Fruit fly (Drosophila melanogaster) whole organism, embryonic: ENCODE measurements around the gene CG5355.

Experiments
- Adf1 ChIP-seq: fragments of 200-800 bp; sonication (Bioruptor generic); IDR thresholded peaks from 2 replicates; pipeline ENCODE4 v1.3.6; 2022; ENCODE audit warnings: missing biosample characterization, missing genetic modification characterization
- BEAF-32 ChIP-seq: fragments of 200-800 bp; sonication (Bioruptor generic); optimal IDR thresholded peaks from 3 replicates; lab custom pipeline; 2017; ENCODE audit warnings: missing biosample characterization, missing genetic modification characterization, mild to moderate bottlenecking, moderate library complexity, missing genetic modification reagents
- Bteb2 ChIP-seq: fragments of 200-800 bp; sonication (Bioruptor generic); optimal IDR thresholded peaks from 2 replicates; lab custom pipeline; 2016; ENCODE audit warnings: missing biosample characterization, missing genetic modification characterization
- CG10147 ChIP-seq: fragments of 200-800 bp; sonication (Bioruptor generic); optimal IDR thresholded peaks from 2 replicates; lab custom pipeline; 2019; ENCODE audit warnings: missing biosample characterization, mild to moderate bottlenecking, missing genetic modification characterization, moderate library complexity
- CG10565 ChIP-seq: fragments of 200-800 bp; sonication (Bioruptor generic); optimal IDR thresholded peaks from 3 replicates; lab custom pipeline; 2016; ENCODE audit warnings: missing biosample characterization, mild to moderate bottlenecking, missing genetic modification characterization
- CG12769 ChIP-seq: fragments of 200-800 bp; sonication (Bioruptor generic); optimal IDR thresholded peaks from 2 replicates; lab custom pipeline; 2019; ENCODE audit warnings: missing biosample characterization, mild to moderate bottlenecking, missing genetic modification characterization, moderate library complexity
- CG14014 ChIP-seq: fragments of 200-800 bp; sonication (Bioruptor generic); IDR thresholded peaks from 2 replicates; pipeline ENCODE4 v1.3.6; 2022; ENCODE audit warnings: missing biosample characterization, missing genetic modification characterization
- CG15011 ChIP-seq: fragments of 200-800 bp; sonication (Bioruptor generic); optimal IDR thresholded peaks from 3 replicates; lab custom pipeline; 2018; ENCODE audit warnings: missing biosample characterization, mild to moderate bottlenecking, missing genetic modification characterization
- CG18262 ChIP-seq: fragments of 200-800 bp; optimal IDR thresholded peaks from 3 replicates; lab custom pipeline; 2019; ENCODE audit warnings: missing biosample characterization, mild to moderate bottlenecking, missing genetic modification characterization, moderate library complexity
- CG18476 ChIP-seq: fragments of 200-800 bp; sonication (Bioruptor generic); optimal IDR thresholded peaks from 2 replicates; lab custom pipeline; 2016; ENCODE audit warnings: missing biosample characterization, mild to moderate bottlenecking, missing genetic modification characterization
- CG2129 ChIP-seq: fragments of 200-800 bp; sonication (Bioruptor generic); IDR thresholded peaks from 2 replicates; pipeline ENCODE4 v1.3.6; 2022; ENCODE audit warnings: missing biosample characterization, missing genetic modification characterization; ENCODE audit not compliant: partially characterized antibody
- CG2199 ChIP-seq: fragments of 200-800 bp; sonication (Bioruptor generic); IDR thresholded peaks from 3 replicates; pipeline ENCODE4 v1.3.6; 2022; ENCODE audit warnings: missing biosample characterization, missing genetic modification characterization
- CG2202 ChIP-seq: fragments of 200-800 bp; sonication (Bioruptor generic); optimal IDR thresholded peaks from 2 replicates; lab custom pipeline; 2018; ENCODE audit warnings: missing biosample characterization, mild to moderate bottlenecking, missing genetic modification characterization
- CG30431 ChIP-seq: fragments of 200-800 bp; sonication (Bioruptor generic); optimal IDR thresholded peaks from 2 replicates; lab custom pipeline; 2017; ENCODE audit warnings: missing biosample characterization, missing genetic modification characterization
- CG3163 ChIP-seq: fragments of 200-800 bp; sonication (Bioruptor generic); optimal IDR thresholded peaks from 3 replicates; lab custom pipeline; 2016; ENCODE audit warnings: missing biosample characterization, missing genetic modification characterization
- CG32767 ChIP-seq: fragments of 200-800 bp; sonication (Bioruptor generic); IDR thresholded peaks from 2 replicates; pipeline ENCODE4 v1.3.6; 2022; ENCODE audit warnings: missing biosample characterization, missing genetic modification characterization
- CG34376 ChIP-seq: fragments of 200-800 bp; sonication (Bioruptor generic); optimal IDR thresholded peaks from 2 replicates; lab custom pipeline; 2018; ENCODE audit warnings: missing biosample characterization, mild to moderate bottlenecking, missing genetic modification characterization
- CG34422 ChIP-seq: fragments of 200-800 bp; sonication (Bioruptor generic); IDR thresholded peaks from 3 replicates; pipeline ENCODE4 v1.3.6; 2022; ENCODE audit warnings: missing biosample characterization, missing genetic modification characterization
- CG3995 ChIP-seq: fragments of 200-800 bp; sonication (Bioruptor generic); optimal IDR thresholded peaks from 3 replicates; lab custom pipeline; 2016; ENCODE audit warnings: missing biosample characterization, missing genetic modification characterization
- CG4282 ChIP-seq: fragments of 200-800 bp; sonication (Bioruptor generic); optimal IDR thresholded peaks from 2 replicates; lab custom pipeline; 2016; ENCODE audit warnings: missing biosample characterization, missing genetic modification characterization
- CG6254 ChIP-seq: fragments of 200-800 bp; sonication (Bioruptor generic); optimal IDR thresholded peaks from 3 replicates; lab custom pipeline; 2017; ENCODE audit warnings: mild to moderate bottlenecking, missing biosample characterization, missing genetic modification reagents, missing genetic modification characterization
- CG6654 ChIP-seq: fragments of 200-800 bp; sonication (Bioruptor generic); optimal IDR thresholded peaks from 2 replicates; lab custom pipeline; 2017; ENCODE audit warnings: missing biosample characterization, mild to moderate bottlenecking, missing genetic modification characterization
- CG6813 ChIP-seq: fragments of 200-800 bp; sonication (Bioruptor generic); optimal IDR thresholded peaks from 2 replicates; lab custom pipeline; 2017; ENCODE audit warnings: missing biosample characterization, missing genetic modification characterization, mild to moderate bottlenecking, moderate library complexity, missing genetic modification reagents
- CG7357 ChIP-seq: fragments of 200-800 bp; sonication (Bioruptor generic); IDR thresholded peaks from 3 replicates; pipeline ENCODE4 v1.3.6; 2022; ENCODE audit warnings: missing biosample characterization, missing genetic modification characterization
- CG7786 ChIP-seq: fragments of 200-800 bp; sonication (Bioruptor generic); optimal IDR thresholded peaks from 2 replicates; lab custom pipeline; 2016; ENCODE audit warnings: missing biosample characterization, missing genetic modification characterization
- CG7987 ChIP-seq: fragments of 200-800 bp; sonication (Bioruptor generic); optimal IDR thresholded peaks from 2 replicates; lab custom pipeline; 2018; ENCODE audit warnings: missing biosample characterization, mild to moderate bottlenecking, missing genetic modification characterization, moderate library complexity
- CG8924 ChIP-seq: fragments of 200-800 bp; optimal IDR thresholded peaks from 3 replicates; lab custom pipeline; 2019; ENCODE audit warnings: missing biosample characterization, mild to moderate bottlenecking, missing genetic modification characterization, moderate library complexity
- CG9727 ChIP-seq: fragments of 200-800 bp; sonication (Bioruptor generic); optimal IDR thresholded peaks from 3 replicates; lab custom pipeline; 2017; ENCODE audit warnings: missing biosample characterization, mild to moderate bottlenecking, missing genetic modification characterization
- Fer3 ChIP-seq: fragments of 200-800 bp; sonication (Bioruptor generic); optimal IDR thresholded peaks from 2 replicates; lab custom pipeline; 2018; ENCODE audit warnings: missing biosample characterization, mild to moderate bottlenecking, missing genetic modification characterization, moderate library complexity
- HLH4C ChIP-seq: fragments of 200-800 bp; sonication (Bioruptor generic); IDR thresholded peaks from 3 replicates; pipeline ENCODE4 v1.3.6; 2022; ENCODE audit warnings: missing biosample characterization, missing genetic modification characterization; ENCODE audit not compliant: partially characterized antibody
- HLH54F ChIP-seq: fragments of 200-800 bp; sonication (Bioruptor generic); optimal IDR thresholded peaks from 3 replicates; lab custom pipeline; 2016; ENCODE audit warnings: missing biosample characterization, missing genetic modification characterization
- Hmr ChIP-seq: fragments of 200-800 bp; sonication (Bioruptor generic); optimal IDR thresholded peaks from 3 replicates; lab custom pipeline; 2017; ENCODE audit warnings: mild to moderate bottlenecking, missing biosample characterization, missing genetic modification reagents, missing genetic modification characterization
- Lim3 ChIP-seq: fragments of 200-800 bp; sonication (Bioruptor generic); IDR thresholded peaks from 2 replicates; pipeline ENCODE4 v1.3.6; 2022; ENCODE audit warnings: missing biosample characterization, missing genetic modification characterization
- Max ChIP-seq: fragments of 200-800 bp; sonication (Bioruptor generic); optimal IDR thresholded peaks from 2 replicates; lab custom pipeline; 2016; ENCODE audit warnings: missing biosample characterization, mild to moderate bottlenecking, missing genetic modification characterization
- Neu2 ChIP-seq: fragments of 200-800 bp; sonication (Bioruptor generic); optimal IDR thresholded peaks from 3 replicates; lab custom pipeline; 2016; ENCODE audit warnings: missing biosample characterization, missing genetic modification characterization, borderline replicate concordance
- Sox100B ChIP-seq: fragments of 200-800 bp; sonication (Bioruptor generic); optimal IDR thresholded peaks from 3 replicates; lab custom pipeline; 2018; ENCODE audit warnings: missing biosample characterization, mild to moderate bottlenecking, missing genetic modification characterization
- Sry-β ChIP-seq: fragments of 200-800 bp; sonication (Bioruptor generic); optimal IDR thresholded peaks from 2 replicates; lab custom pipeline; 2018; ENCODE audit warnings: missing biosample characterization, mild to moderate bottlenecking, missing genetic modification characterization, moderate library complexity
- chinmo ChIP-seq: fragments of 200-800 bp; sonication (Bioruptor generic); IDR thresholded peaks from 4 replicates; pipeline ENCODE4 v1.3.6; 2022; ENCODE audit warnings: missing biosample characterization, missing genetic modification characterization; ENCODE audit not compliant: partially characterized antibody
- gem ChIP-seq: fragments of 200-800 bp; sonication (Bioruptor generic); optimal IDR thresholded peaks from 2 replicates; lab custom pipeline; 2019; ENCODE audit warnings: missing biosample characterization, mild to moderate bottlenecking, missing genetic modification characterization, moderate library complexity
- gro ChIP-seq: fragments of 200-800 bp; sonication (Bioruptor generic); optimal IDR thresholded peaks from 2 replicates; lab custom pipeline; 2016; ENCODE audit warnings: missing biosample characterization, missing genetic modification characterization
- kni ChIP-seq: fragments of 200-800 bp; sonication (Bioruptor generic); optimal IDR thresholded peaks from 3 replicates; lab custom pipeline; 2017; ENCODE audit warnings: mild to moderate bottlenecking, missing biosample characterization, missing genetic modification reagents, missing genetic modification characterization
- lbe ChIP-seq: fragments of 200-800 bp; sonication (Bioruptor generic); optimal IDR thresholded peaks from 2 replicates; lab custom pipeline; 2016; ENCODE audit warnings: missing biosample characterization, mild to moderate bottlenecking, missing genetic modification characterization
- lmd ChIP-seq: fragments of 200-800 bp; sonication (Bioruptor generic); IDR thresholded peaks from 2 replicates; pipeline ENCODE4 v1.3.6; 2022; ENCODE audit warnings: missing biosample characterization, missing genetic modification characterization
- lola ChIP-seq, 3 experiments: fragments of >200 bp in 2 of 3; fragments of 200-800 bp in 1 of 3; sonication (Bioruptor generic) in 1 of 3; optimal IDR thresholded peaks; 2 replicates each; lab custom pipeline; 2017 to 2019; ENCODE audit warnings: missing biosample characterization in 3 of 3, missing genetic modification characterization in 3 of 3, mild to moderate bottlenecking in 1 of 3, moderate library complexity in 1 of 3
- sisA ChIP-seq: fragments of 200-800 bp; sonication (Bioruptor generic); IDR thresholded peaks from 2 replicates; pipeline ENCODE4 v1.3.6; 2022; ENCODE audit warnings: missing biosample characterization, missing genetic modification characterization
- slou ChIP-seq: fragments of 200-800 bp; sonication (Bioruptor generic); optimal IDR thresholded peaks from 3 replicates; lab custom pipeline; 2016; ENCODE audit warnings: missing biosample characterization, missing genetic modification characterization
- sqz ChIP-seq: fragments of 200-800 bp; sonication (Bioruptor generic); optimal IDR thresholded peaks from 3 replicates; lab custom pipeline; 2018; ENCODE audit warnings: missing biosample characterization, mild to moderate bottlenecking, missing genetic modification characterization
- tio ChIP-seq: fragments of 200-800 bp; sonication (Bioruptor generic); optimal IDR thresholded peaks from 2 replicates; lab custom pipeline; 2017; ENCODE audit warnings: missing biosample characterization, missing genetic modification characterization, inconsistent platforms
- usp ChIP-seq: fragments of >200 bp; optimal IDR thresholded peaks from 2 replicates; lab custom pipeline; 2017; ENCODE audit warnings: missing biosample characterization, missing genetic modification characterization
- wor ChIP-seq: fragments of 200-800 bp; sonication (Bioruptor generic); IDR thresholded peaks from 2 replicates; pipeline ENCODE4 v1.3.6; 2022; ENCODE audit warnings: missing biosample characterization, missing genetic modification characterization

CG5355 gene

dm6 chr2L:10408122-10408576 is 5.1 kb downstream of the CG5355 start, which contains the start of the genes Ip259 and RpS27A (continued):
- TF ChIP-seq CG6813 (peak; percentile 83), kni (GFP tag; lab: Kevin White, UChicago) (no peak), BEAF-32 (GFP tag; lab: Kevin White, UChicago) (peak; percentile 40), Adf1 (GFP tag; lab: Robert Waterston, UW) (peak; percentile 37), CG2199 (GFP tag; lab: Robert Waterston, UW) (no peak), CG6254 (peak; percentile 18), slou (GFP tag; lab: Kevin White, UChicago) (peak; percentile 77), CG32767 (GFP tag; lab: Robert Waterston, UW) (peak; percentile 61; the same call in 1 of the 2 replicates), Neu2 (no peak), CG18262 (peak; percentile 54), lola (GFP tag; optimal IDR thresholded peaks at IDR 0.05; lab: Kevin White, UChicago) (peak in 1 of 3 experiments; percentile 36), Bteb2 (GFP tag; lab: Kevin White, UChicago) (peak; percentile 55), Sry-β (GFP tag; lab: Kevin White, UChicago) (peak; percentile 53), sisA (GFP tag; lab: Robert Waterston, UW) (no peak; the same call in 1 of the 2 replicates), lbe (peak; percentile 61), CG4282 (GFP tag; lab: Kevin White, UChicago) (no peak), CG34422 (GFP tag; lab: Robert Waterston, UW) (peak; percentile 83; the same call in 2 of the 3 replicates), CG3995 (GFP tag; lab: Kevin White, UChicago) (peak; percentile 60), Lim3 (GFP tag; lab: Robert Waterston, UW) (no peak), CG7987 (GFP tag; lab: Kevin White, UChicago) (peak; percentile 91), Fer3 (peak; percentile 85), CG7357 (peak; percentile 61; the same call in 1 of the 3 replicates), gro (GFP tag; lab: Kevin White, UChicago) (peak; percentile 61), CG2202 (peak; percentile 57), CG6654 (GFP tag; lab: Kevin White, UChicago) (peak; percentile 22), CG12769 (tag; lab: Kevin White, UChicago) (no peak), usp (GFP tag; lab: Kevin White, UChicago) (no peak), chinmo (GFP tag; lab: Robert Waterston, UW) (no peak), CG3163 (GFP tag; lab: Kevin White, UChicago) (peak; percentile 43), gem (tag; lab: Kevin White, UChicago) (no peak), wor (no peak), Sox100B (GFP tag; lab: Kevin White, UChicago) (peak; percentile 66), Max (peak; percentile 86), CG15011 (GFP tag; lab: Kevin White, UChicago) (peak; percentile 69), CG2129 (GFP tag; lab: Robert Waterston, UW) (no peak), tio (peak; percentile 71), lmd (GFP tag; lab: Robert Waterston, UW) (peak; percentile 57), Hmr (GFP tag; lab: Kevin White, UChicago) (no peak), CG34376 (peak; percentile 90), CG9727 (peak; percentile 91), HLH54F (peak; percentile 58), CG14014 (GFP tag; lab: Robert Waterston, UW) (peak; percentile 65; the same call in 1 of the 2 replicates), sqz (no peak), CG10147 (peak; percentile 66), CG10565 (GFP tag; lab: Kevin White, UChicago) (no peak), HLH4C (no peak), CG30431 (peak; percentile 69), CG7786 (GFP tag; lab: Kevin White, UChicago) (peak; percentile 60), CG18476 (GFP tag; lab: Kevin White, UChicago) (peak; percentile 42), CG8924 (tag; lab: Kevin White, UChicago) (peak; percentile 61)
